Worm (Caenorhabditis elegans) whole organism, midembryonic: ENCODE measurements around the gene F38C2.1.

Source experiments
- T22C8.4 ChIP-seq: fragments of 200-800 bp; sonication (Bioruptor generic); IDR thresholded peaks from 2 replicates; pipeline ENCODE4 v1.3.6; 2022; ENCODE audit warnings: missing genetic modification characterization, missing compliant biosample characterization
- cog-1 ChIP-seq: sonication (generic microtip); optimal IDR thresholded peaks from 2 replicates; lab custom pipeline; 2016; ENCODE audit warnings: missing genetic modification characterization, missing compliant biosample characterization
- flt-1 ChIP-seq: fragments of 200-800 bp; sonication (Bioruptor generic); IDR thresholded peaks from 2 replicates; pipeline ENCODE4 v1.3.6; 2022; ENCODE audit warnings: missing genetic modification characterization, missing compliant biosample characterization
- klf-2 ChIP-seq: fragments of 200-800 bp; sonication (Bioruptor generic); conservative IDR thresholded peaks from 2 replicates; pipeline ENCODE4 v1.3.6; 2022; ENCODE audit warnings: missing genetic modification reagents, missing genetic modification characterization, missing compliant biosample characterization
- med-1 ChIP-seq: sonication (generic microtip); optimal IDR thresholded peaks from 2 replicates; lab custom pipeline; 2017; ENCODE audit warnings: missing genetic modification characterization, mild to moderate bottlenecking, missing compliant biosample characterization, antibody characterized with exemption, missing genetic modification reagents; ENCODE audit not compliant: insufficient read depth
- ref-1 ChIP-seq: fragments of 200-800 bp; sonication (Bioruptor generic); conservative IDR thresholded peaks from 2 replicates; pipeline ENCODE4 v1.3.6; 2022; ENCODE audit warnings: missing genetic modification reagents, missing genetic modification characterization, missing compliant biosample characterization
- tab-1 ChIP-seq: fragments of 200-800 bp; sonication (Bioruptor generic); IDR thresholded peaks from 2 replicates; pipeline ENCODE4 v1.3.6; 2022; ENCODE audit warnings: missing genetic modification characterization, missing compliant biosample characterization
- ztf-23 ChIP-seq: fragments of 200-800 bp; sonication (Bioruptor generic); IDR thresholded peaks from 2 replicates; pipeline ENCODE4 v1.3.6; 2022; ENCODE audit warnings: missing genetic modification reagents, missing genetic modification characterization, missing compliant biosample characterization
- ztf-29 ChIP-seq: fragments of 200-800 bp; sonication (Bioruptor generic); IDR thresholded peaks from 2 replicates; pipeline ENCODE4 v1.3.6; 2022; ENCODE audit warnings: missing genetic modification reagents, missing genetic modification characterization, missing compliant biosample characterization

F38C2.1 gene

ce11 chrIV:16236827-16237226 lies 10.4 kb upstream of the F38C2.1 start:
- TF ChIP-seq ztf-23 (no peak), cog-1 (tag; lab: Kevin White, UChicago) (no peak), ztf-29 (GFP tag; lab: Robert Waterston, UW) (no peak)

- TF ChIP-seq klf-2 (GFP tag; lab: Robert Waterston, UW) (no peak), cog-1 (tag; lab: Kevin White, UChicago) (no peak), flt-1 (GFP tag; lab: Robert Waterston, UW) (no peak), ztf-23 (no peak), ztf-29 (GFP tag; lab: Robert Waterston, UW) (no peak), med-1 (GFP tag; lab: Kevin White, UChicago) (no peak), T22C8.4 (no peak), ref-1 (no peak), tab-1 (no peak)
Measured at ce11 chrIV:16238555-16238954, 8.7 kb upstream of the F38C2.1 start, which contains the start of gene srw-61. srw-61 (minus strand) TSS chrIV:16238655.

- TF ChIP-seq med-1 (GFP tag; lab: Kevin White, UChicago) (no peak), cog-1 (tag; lab: Kevin White, UChicago) (no peak), ztf-23 (no peak), flt-1 (GFP tag; lab: Robert Waterston, UW) (no peak), tab-1 (no peak), klf-2 (GFP tag; lab: Robert Waterston, UW) (no peak), ztf-29 (GFP tag; lab: Robert Waterston, UW) (no peak), T22C8.4 (no peak), ref-1 (no peak)
Measured at ce11 chrIV:16254464-16254863, 7.2 kb downstream of the F38C2.1 start, which contains the start of gene hlh-17. hlh-17 (plus strand) TSS chrIV:16254764.

- TF ChIP-seq flt-1 (GFP tag; lab: Robert Waterston, UW) (no peak), T22C8.4 (no peak), ztf-29 (GFP tag; lab: Robert Waterston, UW) (no peak), klf-2 (GFP tag; lab: Robert Waterston, UW) (no peak), tab-1 (no peak), ztf-23 (no peak), cog-1 (tag; lab: Kevin White, UChicago) (no peak), ref-1 (no peak), med-1 (GFP tag; lab: Kevin White, UChicago) (no peak)
Measured at ce11 chrIV:16257330-16257729, 10.1 kb downstream of the F38C2.1 start, which contains the start of gene hlh-31. hlh-31 (plus strand) TSS chrIV:16257630.

ce11 chrIV:16270955-16271354 lies 23.7 kb downstream of the F38C2.1 start, which contains the start of gene F38C2.4:
F38C2.4 (plus strand) TSS chrIV:16271255.
- TF ChIP-seq ztf-29 (GFP tag; lab: Robert Waterston, UW) (no peak), ref-1 (no peak)

DNA sequence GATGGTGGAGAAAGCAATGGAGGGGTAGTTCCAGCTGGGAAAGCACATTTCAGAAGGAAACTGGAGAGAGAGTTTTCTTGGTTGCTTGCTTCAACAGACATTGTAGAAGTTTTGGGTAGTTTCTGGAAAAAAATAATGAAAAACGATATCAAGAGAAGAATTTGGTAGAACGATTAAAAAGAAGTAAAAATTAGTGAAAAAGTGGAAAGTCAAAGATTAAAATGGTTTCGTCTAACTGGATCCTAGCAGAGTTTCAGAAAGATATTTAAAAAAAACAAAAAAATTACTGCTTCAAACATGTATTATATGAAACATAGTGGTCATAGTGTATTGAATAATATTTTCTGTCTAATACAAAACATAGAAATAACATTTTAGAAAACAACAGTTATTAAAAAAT lies 30.1 kb downstream of the F38C2.1 start, which contains the start of gene F38C2.7:
Gene F38C2.7, minus strand, starts transcription at position 101 of the 400 bp plus-strand sequence.
- TF ChIP-seq klf-2 (GFP tag; lab: Robert Waterston, UW) (no peak), ref-1 (no peak), cog-1 (tag; lab: Kevin White, UChicago) (no peak), med-1 (GFP tag; lab: Kevin White, UChicago) (no peak), flt-1 (GFP tag; lab: Robert Waterston, UW) (no peak), T22C8.4 (no peak), ztf-23 (no peak), ztf-29 (GFP tag; lab: Robert Waterston, UW) (no peak), tab-1 (no peak)

ce11 chrIV:16277902-16278301 lies 30.7 kb downstream of the F38C2.1 start, which contains the start of gene ccch-2:
ccch-2 (plus strand) TSS chrIV:16278202.
- no peak for TF ChIP-seq med-1 (GFP tag; lab: Kevin White, UChicago)
- TF ChIP-seq ztf-29 (GFP tag; lab: Robert Waterston, UW), result no peak
- no peak for TF ChIP-seq tab-1
- no peak for TF ChIP-seq ztf-23
- TF ChIP-seq cog-1 (tag; lab: Kevin White, UChicago), result no peak
- TF ChIP-seq flt-1 (GFP tag; lab: Robert Waterston, UW), result no peak
- no peak for TF ChIP-seq ref-1
- TF ChIP-seq klf-2 (GFP tag; lab: Robert Waterston, UW), result no peak
- no peak for TF ChIP-seq T22C8.4

ce11 chrIV:16280614-16281013 lies 33.4 kb downstream of the F38C2.1 start, which contains the start of gene clec-191:
clec-191 (minus strand) TSS chrIV:16280714.
- no peak for TF ChIP-seq ztf-29 (GFP tag; lab: Robert Waterston, UW)
- TF ChIP-seq flt-1 (GFP tag; lab: Robert Waterston, UW), result no peak
- no peak for TF ChIP-seq ref-1
- TF ChIP-seq T22C8.4, result no peak
- no peak for TF ChIP-seq cog-1 (tag; lab: Kevin White, UChicago)
- no peak for TF ChIP-seq med-1 (GFP tag; lab: Kevin White, UChicago)
- no peak for TF ChIP-seq klf-2 (GFP tag; lab: Robert Waterston, UW)
- no peak for TF ChIP-seq tab-1
- no peak for TF ChIP-seq ztf-23

DNA sequence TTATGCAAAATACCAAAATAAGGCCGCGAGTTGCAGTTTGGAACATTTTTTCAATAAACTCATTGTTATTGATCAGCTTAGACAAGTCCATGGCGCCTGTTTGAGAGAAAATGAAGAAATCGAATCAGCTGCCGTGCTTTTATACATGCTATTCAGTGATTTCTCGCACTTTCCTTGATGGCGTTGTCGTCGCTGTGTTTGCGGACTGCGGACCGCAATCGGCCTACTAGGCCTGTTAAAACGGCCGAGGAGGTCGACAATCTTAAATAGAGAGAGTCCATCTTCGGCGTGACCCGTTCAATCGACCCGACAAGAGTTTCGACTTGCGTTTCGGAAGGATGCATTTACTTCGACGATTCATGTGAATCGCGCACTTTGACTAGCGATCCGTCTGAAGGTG lies 43.5 kb downstream of the F38C2.1 start, which contains the start of gene srz-75:
Gene srz-75, minus strand, starts transcription at position 101 of the 400 bp plus-strand sequence.
- TF ChIP-seq med-1 (GFP tag; lab: Kevin White, UChicago), result no peak
- TF ChIP-seq T22C8.4, result no peak
- no peak for TF ChIP-seq cog-1 (tag; lab: Kevin White, UChicago)
- no peak for TF ChIP-seq flt-1 (GFP tag; lab: Robert Waterston, UW)
- TF ChIP-seq tab-1, result no peak
- TF ChIP-seq ref-1, result no peak
- no peak for TF ChIP-seq ztf-29 (GFP tag; lab: Robert Waterston, UW)
- TF ChIP-seq klf-2 (GFP tag; lab: Robert Waterston, UW), result no peak
- TF ChIP-seq ztf-23, result no peak

DNA sequence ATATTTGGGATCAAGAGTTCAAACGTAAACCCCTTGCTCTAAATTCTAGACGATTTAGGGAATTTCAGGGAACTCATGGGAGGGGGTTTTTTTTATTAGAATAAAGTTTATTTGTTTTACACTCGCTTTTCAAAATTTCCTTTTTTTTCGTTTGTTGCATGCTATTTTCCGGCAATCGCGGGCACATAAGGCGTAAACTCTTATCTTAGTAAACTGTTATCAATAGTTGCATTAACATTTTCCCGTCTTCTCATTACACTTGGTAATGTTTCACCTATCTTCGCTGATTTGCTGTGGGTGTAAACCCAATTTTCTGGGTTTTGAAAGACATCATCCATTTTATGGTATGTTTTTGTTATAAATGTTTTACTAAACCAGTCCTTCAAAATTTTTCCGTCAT lies 46.7 kb downstream of the F38C2.1 start:
- TF ChIP-seq cog-1 (tag; lab: Kevin White, UChicago), result no peak
- TF ChIP-seq med-1 (GFP tag; lab: Kevin White, UChicago), result no peak
